Worm (Caenorhabditis elegans) whole organism, young adult: Measurements from ENCODE around the gene cutl-15.

Source experiments
- Y53F4B.3 ChIP-seq: fragments of 200-800 bp; sonication (Bioruptor generic); IDR thresholded peaks from 2 replicates; pipeline ENCODE4 v1.3.6; 2022; ENCODE audit warnings: missing genetic modification reagents, missing genetic modification characterization, missing compliant biosample characterization
- Y53G8AR.9 ChIP-seq: fragments of 200-800 bp; sonication (Bioruptor generic); conservative IDR thresholded peaks from 2 replicates; pipeline ENCODE4 v1.3.6; 2022; ENCODE audit warnings: missing genetic modification reagents, missing genetic modification characterization, missing compliant biosample characterization
- ama-1 ChIP-seq, 3 experiments: fragments of 150-350 bp in 1 of 3; sonication (generic microtip) in 2 of 3; optimal IDR thresholded peaks; 2 replicates each; lab custom pipeline; 2014 to 2018; ENCODE audit warnings: missing biosample characterization in 2 of 3, missing genetic modification characterization in 2 of 3, missing genetic modification reagents in 2 of 3
- aptf-3 ChIP-seq: fragments of 200-800 bp; sonication (Bioruptor generic); IDR thresholded peaks from 2 replicates; pipeline ENCODE4 v1.3.6; 2022; ENCODE audit warnings: missing genetic modification characterization, missing compliant biosample characterization
- bed-2 ChIP-seq: fragments of 200-800 bp; sonication (Bioruptor generic); IDR thresholded peaks from 2 replicates; pipeline ENCODE4 v1.3.6; 2022; ENCODE audit warnings: missing genetic modification reagents, missing genetic modification characterization, missing compliant biosample characterization
- cebp-1 ChIP-seq, 2 experiments: fragments of 200-800 bp in 1 of 2; sonication (Bioruptor generic) in 1 of 2; sonication (generic microtip) in 1 of 2; IDR thresholded peaks in 1 of 2; optimal IDR thresholded peaks in 1 of 2; 2 replicates each; pipeline versions ENCODE4 v1.3.6 to Lab custom; 2017 to 2022; ENCODE audit warnings: missing compliant biosample characterization in 2 of 2, missing genetic modification characterization in 2 of 2, mild to moderate bottlenecking in 1 of 2, missing genetic modification reagents in 1 of 2, moderate library complexity in 1 of 2
- ceh-100 ChIP-seq: fragments of 200-800 bp; sonication (Bioruptor generic); IDR thresholded peaks from 2 replicates; pipeline ENCODE4 v1.3.6; 2022; ENCODE audit warnings: missing genetic modification reagents, missing genetic modification characterization, missing compliant biosample characterization
- ceh-40 ChIP-seq: fragments of 200-800 bp; sonication (Bioruptor generic); IDR thresholded peaks from 2 replicates; pipeline ENCODE4 v1.3.6; 2022; ENCODE audit warnings: missing genetic modification characterization, missing compliant biosample characterization
- dpff-1 ChIP-seq: sonication (generic microtip); optimal IDR thresholded peaks from 2 replicates; lab custom pipeline; 2017; ENCODE audit warnings: mild to moderate bottlenecking, missing genetic modification characterization, missing compliant biosample characterization
- dpl-1 ChIP-seq: fragments of 150-350 bp; optimal IDR thresholded peaks from 2 replicates; lab custom pipeline; 2014; ENCODE audit warnings: missing biosample characterization, missing genetic modification reagents, missing genetic modification characterization
- efl-1 ChIP-seq: fragments of 150-350 bp; optimal IDR thresholded peaks from 2 replicates; lab custom pipeline; 2014; ENCODE audit warnings: missing biosample characterization, missing genetic modification reagents, missing genetic modification characterization
- egl-18 ChIP-seq: fragments of 200-800 bp; sonication (Bioruptor generic); IDR thresholded peaks from 2 replicates; pipeline ENCODE4 v1.3.6; 2022; ENCODE audit warnings: missing genetic modification reagents, missing genetic modification characterization, missing compliant biosample characterization
- egrh-3 ChIP-seq: fragments of 200-800 bp; sonication (Bioruptor generic); IDR thresholded peaks from 2 replicates; pipeline ENCODE4 v1.3.6; 2022; ENCODE audit warnings: missing genetic modification reagents, missing genetic modification characterization, missing compliant biosample characterization
- hlh-26 ChIP-seq: fragments of 200-800 bp; sonication (Bioruptor generic); conservative IDR thresholded peaks from 2 replicates; pipeline ENCODE4 v1.3.6; 2022; ENCODE audit warnings: missing genetic modification reagents, missing genetic modification characterization, missing compliant biosample characterization
- hmg-1.2 ChIP-seq: fragments of 200-800 bp; sonication (Bioruptor generic); IDR thresholded peaks from 2 replicates; pipeline ENCODE4 v1.3.6; 2022; ENCODE audit warnings: missing genetic modification reagents, missing genetic modification characterization, missing compliant biosample characterization
- hsf-1 ChIP-seq: fragments of 200-800 bp; sonication (Bioruptor generic); IDR thresholded peaks from 2 replicates; pipeline ENCODE4 v1.3.6; 2022; ENCODE audit warnings: missing genetic modification reagents, missing genetic modification characterization, missing compliant biosample characterization
- lag-1 ChIP-seq: fragments of 200-800 bp; sonication (Bioruptor generic); IDR thresholded peaks from 2 replicates; pipeline ENCODE4 v1.3.6; 2022; ENCODE audit warnings: missing genetic modification reagents, missing genetic modification characterization, missing compliant biosample characterization
- let-607 ChIP-seq, 2 experiments: fragments of 200-800 bp in 1 of 2; sonication (Bioruptor generic) in 1 of 2; sonication (generic microtip) in 1 of 2; optimal IDR thresholded peaks; 2 replicates each; lab custom pipeline; 2016 to 2018; ENCODE audit warnings: mild to moderate bottlenecking in 2 of 2, missing compliant biosample characterization in 2 of 2, missing genetic modification characterization in 2 of 2, moderate library complexity in 2 of 2, missing genotype in 1 of 2
- lin-54 ChIP-seq: fragments of 200-800 bp; sonication (Bioruptor generic); optimal IDR thresholded peaks from 2 replicates; lab custom pipeline; 2018; ENCODE audit warnings: mild to moderate bottlenecking, missing genetic modification characterization, missing compliant biosample characterization
- lir-1 ChIP-seq: fragments of 200-800 bp; sonication (Bioruptor generic); conservative IDR thresholded peaks from 2 replicates; pipeline ENCODE4 v1.3.6; 2022; ENCODE audit warnings: missing genetic modification reagents, missing genetic modification characterization, missing compliant biosample characterization
- mcd-1 ChIP-seq: fragments of 200-800 bp; sonication (Bioruptor generic); IDR thresholded peaks from 2 replicates; pipeline ENCODE4 v1.3.6; 2022; ENCODE audit warnings: missing genetic modification reagents, missing genetic modification characterization, missing compliant biosample characterization
- nhr-179 ChIP-seq: sonication (generic microtip); optimal IDR thresholded peaks from 2 replicates; lab custom pipeline; 2016; ENCODE audit warnings: mild to moderate bottlenecking, missing genetic modification characterization, missing compliant biosample characterization
- nhr-80 ChIP-seq: sonication (generic microtip); optimal IDR thresholded peaks from 2 replicates; lab custom pipeline; 2016; ENCODE audit warnings: missing genetic modification characterization, missing compliant biosample characterization
- nhr-90 ChIP-seq: sonication (generic microtip); optimal IDR thresholded peaks from 2 replicates; lab custom pipeline; 2016; ENCODE audit warnings: missing genotype, mild to moderate bottlenecking, missing genetic modification characterization, missing compliant biosample characterization
- snpc-1.1 ChIP-seq: sonication (generic microtip); optimal IDR thresholded peaks from 2 replicates; lab custom pipeline; 2017; ENCODE audit warnings: missing genetic modification characterization, mild to moderate bottlenecking, missing compliant biosample characterization, antibody characterized with exemption, moderate library complexity, missing genotype, missing genetic modification reagents; ENCODE audit not compliant: insufficient read depth
- snpc-3.4 ChIP-seq: sonication (generic microtip); optimal IDR thresholded peaks from 2 replicates; lab custom pipeline; 2017; ENCODE audit warnings: missing genetic modification characterization, mild to moderate bottlenecking, missing compliant biosample characterization, antibody characterized with exemption, moderate library complexity, missing genotype, missing genetic modification reagents
- snpc-4 ChIP-seq, 5 experiments: fragments of 150-350 bp in 1 of 5; sonication (generic microtip) in 4 of 5; optimal IDR thresholded peaks; 2 replicates each; lab custom pipeline; 2014 to 2018; ENCODE audit warnings: missing genetic modification characterization in 5 of 5, missing biosample characterization in 3 of 5, antibody characterized with exemption in 2 of 5, mild to moderate bottlenecking in 2 of 5, missing compliant biosample characterization in 2 of 5, missing genotype in 2 of 5, moderate library complexity in 2 of 5, missing genetic modification reagents in 1 of 5
- somi-1 ChIP-seq: fragments of 200-800 bp; sonication (Bioruptor generic); optimal IDR thresholded peaks from 2 replicates; lab custom pipeline; 2018; ENCODE audit warnings: mild to moderate bottlenecking, missing genetic modification characterization, missing compliant biosample characterization
- sptf-2 ChIP-seq: fragments of 200-800 bp; sonication (Bioruptor generic); optimal IDR thresholded peaks from 2 replicates; lab custom pipeline; 2018; ENCODE audit warnings: mild to moderate bottlenecking, missing genetic modification characterization, missing compliant biosample characterization
- unc-62 ChIP-seq: fragments of 150-350 bp; optimal IDR thresholded peaks from 2 replicates; lab custom pipeline; 2014; ENCODE audit warnings: missing biosample characterization, missing genetic modification reagents, missing genetic modification characterization
- zfh-2 ChIP-seq: fragments of 200-800 bp; sonication (Bioruptor generic); conservative IDR thresholded peaks from 2 replicates; pipeline ENCODE4 v1.3.6; 2022; ENCODE audit warnings: missing genetic modification reagents, missing genetic modification characterization, missing compliant biosample characterization
- ztf-18 ChIP-seq: sonication (generic microtip); optimal IDR thresholded peaks from 2 replicates; lab custom pipeline; 2016; ENCODE audit warnings: missing genotype, mild to moderate bottlenecking, missing genetic modification characterization, missing compliant biosample characterization
- ztf-22 ChIP-seq: fragments of 200-800 bp; sonication (Bioruptor generic); optimal IDR thresholded peaks from 2 replicates; lab custom pipeline; 2018; ENCODE audit warnings: mild to moderate bottlenecking, missing genetic modification characterization, moderate library complexity, missing compliant biosample characterization

Gene cutl-15

DNA sequence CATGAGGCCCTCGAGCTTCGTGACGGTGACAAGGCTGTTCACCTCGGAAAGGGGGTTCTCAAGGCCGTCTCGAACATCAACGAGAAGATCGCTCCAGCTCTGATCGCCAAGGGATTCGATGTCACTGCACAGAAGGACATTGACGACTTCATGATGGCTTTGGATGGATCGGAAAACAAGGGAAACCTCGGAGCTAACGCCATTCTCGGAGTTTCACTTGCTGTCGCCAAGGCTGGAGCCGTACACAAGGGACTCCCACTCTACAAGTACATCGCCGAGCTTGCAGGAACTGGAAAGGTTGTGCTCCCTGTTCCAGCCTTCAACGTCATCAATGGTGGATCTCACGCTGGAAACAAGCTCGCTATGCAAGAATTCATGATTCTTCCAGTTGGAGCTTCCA is 15.1 kb downstream of the cutl-15 start:
- TF ChIP-seq sptf-2 (no peak), lag-1 (GFP tag; lab: Robert Waterston, UW) (no peak), dpff-1 (tag; lab: Kevin White, UChicago) (no peak), ceh-40 (GFP tag; lab: Robert Waterston, UW) (no peak), somi-1 (GFP tag; lab: Kevin White, UChicago) (no peak), hlh-26 (GFP tag; lab: Robert Waterston, UW) (no peak), efl-1 (no peak), hsf-1 (GFP tag; lab: Robert Waterston, UW) (0 out of 2 replicates have a peak, but pooled peaks have one; percentile 7), nhr-90 (tag; lab: Kevin White, UChicago) (no peak), zfh-2 (GFP tag; lab: Robert Waterston, UW) (peak; percentile 54; the same call in 1 of the 2 replicates), ceh-100 (GFP tag; lab: Robert Waterston, UW) (no peak), snpc-1.1 (tag; lab: Kevin White, UChicago) (no peak), egl-18 (GFP tag; lab: Robert Waterston, UW) (0 out of 2 replicates have a peak, but pooled peaks have one; percentile 6), lir-1 (no peak), unc-62 (GFP tag; lab: Kevin White, UChicago) (no peak), ztf-22 (GFP tag; lab: Kevin White, UChicago) (no peak), Y53F4B.3 (GFP tag; lab: Robert Waterston, UW) (no peak), bed-2 (GFP tag; lab: Robert Waterston, UW) (no peak), lin-54 (GFP tag; lab: Kevin White, UChicago) (no peak), dpl-1 (no peak), Y53G8AR.9 (0 out of 2 replicates have a peak, but pooled peaks have one; percentile 3)

DNA sequence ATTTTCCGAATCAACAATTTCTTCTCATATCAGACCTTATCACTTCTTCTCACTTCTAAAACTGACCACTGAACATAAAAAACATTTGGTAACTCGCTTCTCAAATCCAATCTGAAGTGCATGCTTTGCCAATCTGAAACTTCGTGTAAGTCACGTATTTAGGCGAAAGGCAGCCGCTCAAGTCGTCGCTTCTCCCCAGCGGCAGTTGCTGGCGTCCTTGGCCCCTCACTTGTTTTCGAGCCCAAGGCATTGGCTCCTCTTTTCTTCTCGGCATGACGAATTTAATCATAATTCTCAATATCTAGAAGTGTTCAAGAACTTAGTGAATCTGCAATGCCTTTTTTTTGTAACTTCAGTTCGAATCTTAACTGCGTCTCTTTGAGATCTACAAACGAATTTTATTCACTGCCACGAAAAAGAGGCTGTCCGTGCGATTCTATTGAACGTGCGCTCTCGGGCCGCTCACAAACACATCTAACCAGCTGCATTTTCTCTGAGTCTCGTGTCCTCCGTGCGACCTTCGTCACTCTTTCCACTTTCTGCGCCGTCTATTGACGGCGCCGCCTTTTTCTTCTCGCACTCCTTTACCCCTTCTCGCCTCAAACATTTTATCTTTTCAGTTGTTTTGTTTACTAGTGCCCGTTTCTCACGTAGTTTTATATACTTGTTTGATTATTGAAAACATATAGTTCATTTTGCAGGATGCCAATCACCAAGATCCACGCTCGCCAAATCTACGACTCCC is 15.9 kb downstream of the cutl-15 start:
- TF ChIP-seq aptf-3 (GFP tag; lab: Robert Waterston, UW), result no peak
- no peak for TF ChIP-seq efl-1
- TF ChIP-seq nhr-80 (tag; lab: Kevin White, UChicago), result peak; percentile 61
- TF ChIP-seq cebp-1 (GFP tag; IDR thresholded peaks at IDR 0.05; lab: Robert Waterston, UW), result no peak
- peak; percentile 41 for TF ChIP-seq cebp-1 (tag; optimal IDR thresholded peaks at IDR 0.05; lab: Kevin White, UChicago)
- TF ChIP-seq hmg-1.2 (GFP tag; lab: Robert Waterston, UW), result peak; percentile 44; the same call in 1 of the 2 replicates
- TF ChIP-seq zfh-2 (GFP tag; lab: Robert Waterston, UW), result peak; percentile 51; the same call in 1 of the 2 replicates
- TF ChIP-seq ztf-18 (tag; lab: Kevin White, UChicago), result peak; percentile 19
- TF ChIP-seq ama-1 (optimal IDR thresholded peaks at IDR 0.05; lab: Kevin White, UChicago), result peak; percentile 61
- no peak for TF ChIP-seq ama-1 (GFP tag; optimal IDR thresholded peaks at IDR 0.05; lab: Kevin White, UChicago)
- TF ChIP-seq egrh-3 (GFP tag; lab: Robert Waterston, UW), result peak; percentile 4; the same call in 1 of the 2 replicates
- TF ChIP-seq nhr-179 (tag; lab: Kevin White, UChicago), result no peak
- TF ChIP-seq let-607 (tag; optimal IDR thresholded peaks at IDR 0.05; lab: Kevin White, UChicago), result peak in 1 of 2 experiments; percentile 19
- 0 out of 2 replicates have a peak, but pooled peaks have one; percentile 18 for TF ChIP-seq mcd-1 (GFP tag; lab: Robert Waterston, UW)
- TF ChIP-seq snpc-4 (GFP tag; optimal IDR thresholded peaks at IDR 0.05; lab: Kevin White, UChicago), result no peak
- peak in 1 of 4 experiments; percentile 10 for TF ChIP-seq snpc-4 (tag; optimal IDR thresholded peaks at IDR 0.05; lab: Kevin White, UChicago)
- TF ChIP-seq snpc-3.4, result no peak
